Fruit fly (Drosophila melanogaster) whole organism, embryonic: ENCODE results near the gene Parg.

ENCODE experiments used
- C15 ChIP-seq: fragments of 200-800 bp; sonication (Bioruptor generic); IDR thresholded peaks from 3 replicates; pipeline ENCODE4 v1.3.6; 2022; ENCODE audit warnings: missing biosample characterization, missing genetic modification characterization
- CG10274 ChIP-seq: fragments of 200-800 bp; sonication (Bioruptor generic); optimal IDR thresholded peaks from 3 replicates; lab custom pipeline; 2017; ENCODE audit warnings: missing biosample characterization, mild to moderate bottlenecking, missing genetic modification characterization
- CG10321 ChIP-seq: fragments of 200-800 bp; sonication (Bioruptor generic); IDR thresholded peaks from 2 replicates; pipeline ENCODE4 v1.3.6; 2022; ENCODE audit warnings: missing biosample characterization, missing genetic modification characterization
- CG12299 ChIP-seq: fragments of 200-800 bp; sonication (Bioruptor generic); optimal IDR thresholded peaks from 2 replicates; lab custom pipeline; 2018; ENCODE audit warnings: missing biosample characterization, mild to moderate bottlenecking, missing genetic modification characterization
- CG1529 ChIP-seq: fragments of 200-800 bp; sonication (Bioruptor generic); optimal IDR thresholded peaks from 3 replicates; lab custom pipeline; 2018; ENCODE audit warnings: missing biosample characterization, missing genetic modification characterization
- CG17328 ChIP-seq: fragments of 200-800 bp; sonication (Bioruptor generic); IDR thresholded peaks from 2 replicates; pipeline ENCODE4 v1.3.6; 2022; ENCODE audit warnings: missing biosample characterization, missing genetic modification characterization
- CG17802 ChIP-seq: fragments of 200-800 bp; sonication (Bioruptor generic); optimal IDR thresholded peaks from 2 replicates; lab custom pipeline; 2018; ENCODE audit warnings: missing biosample characterization, mild to moderate bottlenecking, missing genetic modification characterization, moderate library complexity
- CG18011 ChIP-seq: fragments of 200-800 bp; sonication (Bioruptor generic); optimal IDR thresholded peaks from 2 replicates; lab custom pipeline; 2017; ENCODE audit warnings: missing biosample characterization, missing genetic modification characterization, mild to moderate bottlenecking, moderate library complexity, missing genotype
- CG2202 ChIP-seq: fragments of 200-800 bp; sonication (Bioruptor generic); optimal IDR thresholded peaks from 2 replicates; lab custom pipeline; 2018; ENCODE audit warnings: missing biosample characterization, mild to moderate bottlenecking, missing genetic modification characterization
- CG2889 ChIP-seq: fragments of 200-800 bp; sonication (Bioruptor generic); IDR thresholded peaks from 3 replicates; pipeline ENCODE4 v1.3.6; 2022; ENCODE audit warnings: missing biosample characterization, missing genetic modification characterization
- CG32767 ChIP-seq: fragments of 200-800 bp; sonication (Bioruptor generic); IDR thresholded peaks from 2 replicates; pipeline ENCODE4 v1.3.6; 2022; ENCODE audit warnings: missing biosample characterization, missing genetic modification characterization
- CG34376 ChIP-seq: fragments of 200-800 bp; sonication (Bioruptor generic); optimal IDR thresholded peaks from 2 replicates; lab custom pipeline; 2018; ENCODE audit warnings: missing biosample characterization, mild to moderate bottlenecking, missing genetic modification characterization
- CG3838 ChIP-seq: fragments of 200-800 bp; sonication (Bioruptor generic); optimal IDR thresholded peaks from 3 replicates; lab custom pipeline; 2016; ENCODE audit warnings: missing biosample characterization, missing genetic modification characterization
- CG5180 ChIP-seq: fragments of 200-800 bp; sonication (Bioruptor generic); optimal IDR thresholded peaks from 3 replicates; lab custom pipeline; 2017; ENCODE audit warnings: missing biosample characterization, missing genetic modification characterization, mild to moderate bottlenecking, moderate library complexity, missing genetic modification reagents
- CG9797 ChIP-seq: fragments of 200-800 bp; sonication (Bioruptor generic); optimal IDR thresholded peaks from 3 replicates; lab custom pipeline; 2018; ENCODE audit warnings: missing biosample characterization, mild to moderate bottlenecking, missing genetic modification characterization
- Camta ChIP-seq: fragments of 200-800 bp; sonication (Bioruptor generic); optimal IDR thresholded peaks from 2 replicates; lab custom pipeline; 2016; ENCODE audit warnings: missing biosample characterization, missing genetic modification characterization
- D ChIP-seq, 2 experiments: fragments of 200-800 bp in 1 of 2; fragments of >200 bp in 1 of 2; sonication (Bioruptor generic) in 1 of 2; optimal IDR thresholded peaks; 2 replicates in 1 of 2; 3 replicates in 1 of 2; lab custom pipeline; 2017; ENCODE audit warnings: mild to moderate bottlenecking in 1 of 2, missing biosample characterization in 1 of 2, missing genetic modification characterization in 1 of 2, missing genetic modification reagents in 1 of 2
- D19A ChIP-seq: fragments of 200-800 bp; optimal IDR thresholded peaks from 3 replicates; lab custom pipeline; 2019; ENCODE audit warnings: missing biosample characterization, mild to moderate bottlenecking, missing genetic modification characterization, moderate library complexity
- HLH3B ChIP-seq: fragments of 200-800 bp; sonication (Bioruptor generic); IDR thresholded peaks from 2 replicates; pipeline ENCODE4 v1.3.6; 2022; ENCODE audit warnings: missing biosample characterization, missing genetic modification characterization
- HLH54F ChIP-seq: fragments of 200-800 bp; sonication (Bioruptor generic); optimal IDR thresholded peaks from 3 replicates; lab custom pipeline; 2016; ENCODE audit warnings: missing biosample characterization, missing genetic modification characterization
- Hr78 ChIP-seq, 2 experiments: fragments of 200-800 bp in 1 of 2; fragments of >200 bp in 1 of 2; sonication (Bioruptor generic) in 1 of 2; optimal IDR thresholded peaks; 2 replicates each; lab custom pipeline; 2017 to 2019; ENCODE audit warnings: missing biosample characterization in 2 of 2, missing genetic modification characterization in 2 of 2, mild to moderate bottlenecking in 1 of 2, moderate library complexity in 1 of 2
- Lhr ChIP-seq: fragments of 200-800 bp; sonication (Bioruptor generic); optimal IDR thresholded peaks from 3 replicates; lab custom pipeline; 2017; ENCODE audit warnings: mild to moderate bottlenecking, missing biosample characterization, missing genetic modification reagents, missing genetic modification characterization
- Lpt ChIP-seq: fragments of >200 bp; optimal IDR thresholded peaks from 2 replicates; lab custom pipeline; 2018; ENCODE audit warnings: missing biosample characterization, missing genetic modification characterization
- Nf-YB ChIP-seq: fragments of 200-800 bp; sonication (Bioruptor generic); optimal IDR thresholded peaks from 3 replicates; lab custom pipeline; 2019; ENCODE audit warnings: missing biosample characterization, mild to moderate bottlenecking, missing genetic modification characterization, moderate library complexity
- Opbp ChIP-seq: fragments of 200-800 bp; sonication (Bioruptor generic); IDR thresholded peaks from 3 replicates; pipeline ENCODE4 v1.3.6; 2022; ENCODE audit warnings: missing biosample characterization, missing genetic modification characterization; ENCODE audit not compliant: partially characterized antibody
- Optix ChIP-seq: fragments of 200-800 bp; sonication (Bioruptor generic); IDR thresholded peaks from 3 replicates; pipeline ENCODE4 v1.3.6; 2022; ENCODE audit warnings: missing biosample characterization, missing genetic modification characterization
- Pdp1 ChIP-seq, 2 experiments: fragments of 200-800 bp; sonication (Bioruptor generic); optimal IDR thresholded peaks; 3 replicates each; lab custom pipeline; 2016; ENCODE audit warnings: missing biosample characterization in 2 of 2, missing genetic modification characterization in 2 of 2, mild to moderate bottlenecking in 1 of 2, moderate library complexity in 1 of 2
- Ssrp ChIP-seq: fragments of 200-800 bp; sonication (Bioruptor generic); optimal IDR thresholded peaks from 2 replicates; lab custom pipeline; 2018; ENCODE audit warnings: missing biosample characterization, mild to moderate bottlenecking, missing genetic modification characterization, moderate library complexity
- Xbp1 ChIP-seq: fragments of 200-800 bp; sonication (Bioruptor generic); optimal IDR thresholded peaks from 3 replicates; lab custom pipeline; 2016; ENCODE audit warnings: missing biosample characterization, mild to moderate bottlenecking, missing genetic modification characterization
- Xrp1 ChIP-seq: fragments of 200-800 bp; sonication (Bioruptor generic); IDR thresholded peaks from 2 replicates; pipeline ENCODE4 v1.3.6; 2022; ENCODE audit warnings: missing biosample characterization, missing genetic modification characterization
- abd-A ChIP-seq: fragments of 200-800 bp; sonication (Bioruptor generic); optimal IDR thresholded peaks from 3 replicates; lab custom pipeline; 2019; ENCODE audit warnings: missing biosample characterization, mild to moderate bottlenecking, missing genetic modification characterization, moderate library complexity
- cas ChIP-seq: fragments of 200-800 bp; sonication (Bioruptor generic); IDR thresholded peaks from 2 replicates; pipeline ENCODE4 v1.3.6; 2022; ENCODE audit warnings: missing biosample characterization, missing genetic modification characterization
- ci ChIP-seq: fragments of 200-800 bp; sonication (Bioruptor generic); IDR thresholded peaks from 3 replicates; pipeline ENCODE4 v1.3.6; 2022; ENCODE audit warnings: missing biosample characterization, missing genetic modification characterization
- dmrt11E ChIP-seq: fragments of 200-800 bp; sonication (Bioruptor generic); optimal IDR thresholded peaks from 3 replicates; lab custom pipeline; 2018; ENCODE audit warnings: missing biosample characterization, mild to moderate bottlenecking, missing genetic modification characterization, moderate library complexity
- dysf ChIP-seq: fragments of 200-800 bp; sonication (Bioruptor generic); IDR thresholded peaks from 3 replicates; pipeline ENCODE4 v1.3.6; 2022; ENCODE audit warnings: missing biosample characterization, missing genetic modification characterization
- fd102C ChIP-seq: fragments of 200-800 bp; sonication (Bioruptor generic); optimal IDR thresholded peaks from 2 replicates; lab custom pipeline; 2018; ENCODE audit warnings: missing biosample characterization, mild to moderate bottlenecking, missing genetic modification characterization, moderate library complexity
- gfzf ChIP-seq: fragments of 200-800 bp; sonication (Bioruptor generic); optimal IDR thresholded peaks from 2 replicates; lab custom pipeline; 2016; ENCODE audit warnings: missing biosample characterization, mild to moderate bottlenecking, missing genetic modification characterization, moderate library complexity
- kah ChIP-seq: fragments of 200-800 bp; sonication (Bioruptor generic); optimal IDR thresholded peaks from 2 replicates; lab custom pipeline; 2018; ENCODE audit warnings: missing biosample characterization, mild to moderate bottlenecking, missing genetic modification characterization
- lbe ChIP-seq: fragments of 200-800 bp; sonication (Bioruptor generic); optimal IDR thresholded peaks from 2 replicates; lab custom pipeline; 2016; ENCODE audit warnings: missing biosample characterization, mild to moderate bottlenecking, missing genetic modification characterization
- nmo ChIP-seq: fragments of 200-800 bp; sonication (Bioruptor generic); optimal IDR thresholded peaks from 2 replicates; lab custom pipeline; 2018; ENCODE audit warnings: missing biosample characterization, mild to moderate bottlenecking, missing genetic modification characterization, moderate library complexity
- pnt ChIP-seq: fragments of 200-800 bp; sonication (Bioruptor generic); optimal IDR thresholded peaks from 3 replicates; lab custom pipeline; 2016; ENCODE audit warnings: missing biosample characterization, missing genetic modification characterization
- ranshi ChIP-seq: fragments of 200-800 bp; sonication (Bioruptor generic); IDR thresholded peaks from 2 replicates; pipeline ENCODE4 v1.3.6; 2022; ENCODE audit warnings: missing biosample characterization, missing genetic modification characterization
- rib ChIP-seq: fragments of 200-800 bp; sonication (Bioruptor generic); IDR thresholded peaks from 2 replicates; pipeline ENCODE4 v1.3.6; 2022; ENCODE audit warnings: missing biosample characterization, missing genetic modification characterization
- sima ChIP-seq: fragments of 200-800 bp; sonication (Bioruptor generic); optimal IDR thresholded peaks from 2 replicates; lab custom pipeline; 2016; ENCODE audit warnings: missing biosample characterization, missing genetic modification characterization
- so ChIP-seq: fragments of 200-800 bp; sonication (Bioruptor generic); IDR thresholded peaks from 3 replicates; pipeline ENCODE4 v1.3.6; 2022; ENCODE audit warnings: missing biosample characterization, missing genetic modification characterization
- tap ChIP-seq: fragments of 200-800 bp; optimal IDR thresholded peaks from 3 replicates; lab custom pipeline; 2019; ENCODE audit warnings: missing biosample characterization, mild to moderate bottlenecking, missing genetic modification characterization, moderate library complexity
- tll ChIP-seq, 2 experiments: fragments of 200-800 bp in 1 of 2; fragments of >200 bp in 1 of 2; sonication (Bioruptor generic) in 1 of 2; optimal IDR thresholded peaks; 2 replicates each; lab custom pipeline; 2017 to 2019; ENCODE audit warnings: missing biosample characterization in 2 of 2, missing genetic modification characterization in 2 of 2, mild to moderate bottlenecking in 1 of 2, moderate library complexity in 1 of 2
- usp ChIP-seq: fragments of >200 bp; optimal IDR thresholded peaks from 2 replicates; lab custom pipeline; 2017; ENCODE audit warnings: missing biosample characterization, missing genetic modification characterization
- zen ChIP-seq: fragments of 200-800 bp; sonication (Bioruptor generic); optimal IDR thresholded peaks from 3 replicates; lab custom pipeline; 2018; ENCODE audit warnings: missing biosample characterization, mild to moderate bottlenecking, missing genetic modification characterization, moderate library complexity
- zf30C ChIP-seq: fragments of 200-800 bp; sonication (Bioruptor generic); optimal IDR thresholded peaks from 3 replicates; lab custom pipeline; 2018; ENCODE audit warnings: missing biosample characterization, mild to moderate bottlenecking, missing genetic modification characterization

Parg gene

DNA sequence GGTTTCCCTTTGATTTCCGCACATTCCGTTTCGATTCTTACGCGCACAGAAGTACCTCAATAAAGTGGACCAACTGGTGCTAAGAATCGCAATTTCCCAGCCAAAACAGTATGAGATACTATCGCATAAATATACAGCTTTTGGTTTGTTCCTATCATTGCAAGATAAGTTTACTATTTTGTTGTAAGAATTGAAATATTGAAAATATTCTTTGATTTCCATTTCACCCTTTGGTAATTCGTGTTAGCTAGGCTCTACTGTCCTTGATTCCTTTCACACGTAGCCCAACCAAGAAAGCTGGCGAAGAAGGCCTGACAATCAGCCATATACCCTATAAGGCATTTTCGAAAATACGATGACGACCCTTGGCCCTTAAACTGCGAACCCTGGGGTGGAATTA is 19.3 kb upstream of the Parg start (continued):
- 0 out of 3 replicates have a peak, but pooled peaks have one; percentile 35 for TF ChIP-seq Optix (GFP tag; lab: Robert Waterston, UW)
- TF ChIP-seq Pdp1 (GFP tag; optimal IDR thresholded peaks at IDR 0.05; lab: Kevin White, UChicago) = peak in 1 of 2 experiments; percentile 43
- peak; percentile 67 for TF ChIP-seq D19A (tag; lab: Kevin White, UChicago)
- TF ChIP-seq rib (GFP tag; lab: Robert Waterston, UW) = no peak
- TF ChIP-seq CG10274 (GFP tag; lab: Kevin White, UChicago) = no peak
- TF ChIP-seq CG17328 (GFP tag; lab: Robert Waterston, UW) = peak; percentile 31; the same call in 1 of the 2 replicates
- TF ChIP-seq Hr78 (GFP tag; optimal IDR thresholded peaks at IDR 0.05; lab: Kevin White, UChicago) = no peak
- no peak for TF ChIP-seq usp (GFP tag; lab: Kevin White, UChicago)
- no peak for TF ChIP-seq CG18011
- peak; percentile 20 for TF ChIP-seq HLH54F
- TF ChIP-seq D (optimal IDR thresholded peaks at IDR 0.05; lab: Kevin White, UChicago) = no peak
- peak; percentile 21 for TF ChIP-seq D (GFP tag; optimal IDR thresholded peaks at IDR 0.05; lab: Kevin White, UChicago)
- TF ChIP-seq CG17802 = no peak
- no peak for TF ChIP-seq Nf-YB (GFP tag; lab: Kevin White, UChicago)
- no peak for TF ChIP-seq sima (GFP tag; lab: Kevin White, UChicago)
- TF ChIP-seq CG2889 (GFP tag; lab: Robert Waterston, UW) = no peak
- no peak for TF ChIP-seq fd102C (GFP tag; lab: Kevin White, UChicago)
- no peak for TF ChIP-seq so (GFP tag; lab: Robert Waterston, UW)
- TF ChIP-seq CG5180 (GFP tag; lab: Kevin White, UChicago) = peak; percentile 9
- TF ChIP-seq ranshi = peak; percentile 45; the same call in 1 of the 2 replicates
- no peak for TF ChIP-seq CG1529
- peak; percentile 43 for TF ChIP-seq Xbp1 (GFP tag; lab: Kevin White, UChicago)
- TF ChIP-seq nmo (GFP tag; lab: Kevin White, UChicago) = peak; percentile 50
- no peak for TF ChIP-seq CG32767 (GFP tag; lab: Robert Waterston, UW)
- TF ChIP-seq Camta (GFP tag; lab: Kevin White, UChicago) = peak; percentile 10
- no peak for TF ChIP-seq gfzf (GFP tag; lab: Kevin White, UChicago)
- no peak for TF ChIP-seq Opbp (GFP tag; lab: Robert Waterston, UW)
- TF ChIP-seq pnt (GFP tag; lab: Kevin White, UChicago) = peak; percentile 36
- TF ChIP-seq zf30C = no peak
- no peak for TF ChIP-seq CG3838
- TF ChIP-seq CG34376 (GFP tag; lab: Kevin White, UChicago) = no peak
- peak; percentile 60; the same call in 1 of the 2 replicates for TF ChIP-seq Xrp1
- no peak for TF ChIP-seq Lhr (GFP tag; lab: Kevin White, UChicago)
- TF ChIP-seq Lpt (GFP tag; lab: Kevin White, UChicago) = no peak
- peak; percentile 69 for TF ChIP-seq dysf (GFP tag; lab: Robert Waterston, UW)
- no peak for TF ChIP-seq lbe (GFP tag; lab: Kevin White, UChicago)
- peak; percentile 53 for TF ChIP-seq dmrt11E (tag; lab: Kevin White, UChicago)
- no peak for TF ChIP-seq CG12299
- TF ChIP-seq CG10321 = no peak
- TF ChIP-seq abd-A (tag; lab: Kevin White, UChicago) = peak; percentile 11
- TF ChIP-seq zen (tag; lab: Kevin White, UChicago) = no peak
- peak; percentile 38 for TF ChIP-seq Ssrp
- peak; percentile 19 for TF ChIP-seq tap
- TF ChIP-seq ci (GFP tag; lab: Robert Waterston, UW) = peak; percentile 52; the same call in 1 of the 3 replicates
- peak; percentile 55 for TF ChIP-seq HLH3B (GFP tag; lab: Robert Waterston, UW)
- no peak for TF ChIP-seq tll (GFP tag; optimal IDR thresholded peaks at IDR 0.05; lab: Kevin White, UChicago)
- no peak for TF ChIP-seq kah (GFP tag; lab: Kevin White, UChicago)
- no peak for TF ChIP-seq CG9797 (GFP tag; lab: Kevin White, UChicago)
- no peak for TF ChIP-seq C15 (GFP tag; lab: Robert Waterston, UW)
- no peak for TF ChIP-seq cas (GFP tag; lab: Robert Waterston, UW)
- TF ChIP-seq CG2202 (tag; lab: Kevin White, UChicago) = peak; percentile 31
